Fruit fly (Drosophila melanogaster) whole organism, pupa: ENCODE data around the gene Ccp84Ae.
A peak's percentile ranks its signal among the peaks of the same experiment; 100 is the strongest.

Experiments
- CG12605 ChIP-seq: fragments of 200-800 bp; sonication (Bioruptor generic); IDR thresholded peaks from 2 replicates; pipeline ENCODE4 v1.3.6; 2022; ENCODE audit warnings: missing biosample characterization, missing genetic modification characterization
- CG13204 ChIP-seq: fragments of 200-800 bp; sonication (Bioruptor generic); optimal IDR thresholded peaks from 2 replicates; lab custom pipeline; 2018; ENCODE audit warnings: missing biosample characterization, mild to moderate bottlenecking, missing genetic modification characterization, moderate library complexity
- CG14655 ChIP-seq: fragments of 200-800 bp; sonication (Bioruptor generic); optimal IDR thresholded peaks from 3 replicates; lab custom pipeline; 2017; ENCODE audit warnings: mild to moderate bottlenecking, missing biosample characterization, missing genetic modification reagents, missing genetic modification characterization
- CG15710 ChIP-seq: fragments of 200-800 bp; sonication (Bioruptor generic); optimal IDR thresholded peaks from 2 replicates; lab custom pipeline; 2018; ENCODE audit warnings: missing biosample characterization, mild to moderate bottlenecking, missing genetic modification characterization, moderate library complexity
- CG17806 ChIP-seq: fragments of 200-800 bp; sonication (Bioruptor generic); optimal IDR thresholded peaks from 2 replicates; lab custom pipeline; 2018; ENCODE audit warnings: missing biosample characterization, mild to moderate bottlenecking, missing genetic modification characterization, moderate library complexity
- CG32121 ChIP-seq: fragments of 200-800 bp; sonication (Bioruptor generic); IDR thresholded peaks from 2 replicates; pipeline ENCODE4 v1.3.6; 2022; ENCODE audit warnings: missing biosample characterization, missing genetic modification characterization
- CG34367 ChIP-seq: fragments of 200-800 bp; sonication (Bioruptor generic); optimal IDR thresholded peaks from 2 replicates; lab custom pipeline; 2018; ENCODE audit warnings: missing biosample characterization, mild to moderate bottlenecking, missing genetic modification characterization
- CG4496 ChIP-seq: fragments of 200-800 bp; sonication (Bioruptor generic); IDR thresholded peaks from 3 replicates; pipeline ENCODE4 v1.3.6; 2022; ENCODE audit warnings: missing biosample characterization, missing genetic modification characterization
- CG8159 ChIP-seq: fragments of 200-800 bp; sonication (Bioruptor generic); optimal IDR thresholded peaks from 3 replicates; lab custom pipeline; 2018; ENCODE audit warnings: missing biosample characterization, mild to moderate bottlenecking, missing genetic modification characterization, moderate library complexity
- CG8301 ChIP-seq: fragments of 200-800 bp; sonication (Bioruptor generic); optimal IDR thresholded peaks from 2 replicates; lab custom pipeline; 2018; ENCODE audit warnings: missing biosample characterization, mild to moderate bottlenecking, missing genetic modification characterization
- CG9948 ChIP-seq: fragments of 200-800 bp; sonication (Bioruptor generic); optimal IDR thresholded peaks from 2 replicates; lab custom pipeline; 2018; ENCODE audit warnings: missing biosample characterization, mild to moderate bottlenecking, missing genetic modification characterization, moderate library complexity
- D1 ChIP-seq: fragments of 200-800 bp; sonication (Bioruptor generic); optimal IDR thresholded peaks from 2 replicates; lab custom pipeline; 2018; ENCODE audit warnings: missing biosample characterization, mild to moderate bottlenecking, missing genetic modification characterization, moderate library complexity
- EcR ChIP-seq: fragments of 200-800 bp; sonication (Bioruptor generic); optimal IDR thresholded peaks from 3 replicates; lab custom pipeline; 2019; ENCODE audit warnings: missing biosample characterization, missing genetic modification characterization, mild to moderate bottlenecking, moderate library complexity, missing genetic modification reagents
- Ets98B ChIP-seq: fragments of 200-800 bp; sonication (Bioruptor generic); IDR thresholded peaks from 2 replicates; pipeline ENCODE4 v1.3.6; 2022; ENCODE audit warnings: missing biosample characterization, missing genetic modification characterization
- Pif1A ChIP-seq: fragments of 200-800 bp; sonication (Bioruptor generic); optimal IDR thresholded peaks from 3 replicates; lab custom pipeline; 2016; ENCODE audit warnings: missing biosample characterization, missing genetic modification characterization
- Pif1B ChIP-seq: fragments of 200-800 bp; sonication (Bioruptor generic); optimal IDR thresholded peaks from 3 replicates; lab custom pipeline; 2016; ENCODE audit warnings: missing biosample characterization, missing genetic modification characterization
- Snoo ChIP-seq: fragments of 200-800 bp; sonication (Bioruptor generic); optimal IDR thresholded peaks from 3 replicates; lab custom pipeline; 2017; ENCODE audit warnings: missing biosample characterization, mild to moderate bottlenecking, missing genetic modification characterization, inconsistent platforms
- fd96Ca ChIP-seq: fragments of 200-800 bp; sonication (Bioruptor generic); IDR thresholded peaks from 3 replicates; pipeline ENCODE4 v1.3.6; 2022; ENCODE audit warnings: missing biosample characterization, missing genetic modification characterization
- gl ChIP-seq: fragments of 200-800 bp; sonication (Bioruptor generic); optimal IDR thresholded peaks from 2 replicates; lab custom pipeline; 2018; ENCODE audit warnings: missing biosample characterization, mild to moderate bottlenecking, missing genetic modification characterization
- rn ChIP-seq: fragments of 200-800 bp; sonication (Bioruptor generic); IDR thresholded peaks from 2 replicates; pipeline ENCODE4 v1.3.6; 2022; ENCODE audit warnings: missing biosample characterization, missing genetic modification characterization

The Ccp84Ae gene

DNA sequence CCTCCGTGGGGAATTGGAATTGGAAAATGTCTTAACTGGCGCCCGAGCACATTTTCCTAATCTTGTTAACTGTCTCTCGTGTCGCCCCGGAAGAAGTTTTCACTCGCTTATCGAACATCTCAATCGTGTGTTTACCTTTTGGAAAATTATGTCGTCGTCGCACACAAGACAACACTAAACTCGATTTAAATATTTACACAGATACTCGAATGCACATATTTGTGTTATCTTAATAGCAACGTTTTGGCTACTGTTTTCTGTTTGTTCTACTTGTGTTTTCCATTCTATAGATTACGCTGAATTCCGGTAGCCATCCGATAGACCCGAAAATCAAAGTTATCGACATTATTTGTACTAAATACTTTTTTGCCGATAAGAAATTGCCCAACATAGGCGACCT is 24.3 kb downstream of the Ccp84Ae start:
- TF ChIP-seq Pif1A (GFP tag; lab: Kevin White, UChicago) (no peak), CG13204 (no peak)

DNA sequence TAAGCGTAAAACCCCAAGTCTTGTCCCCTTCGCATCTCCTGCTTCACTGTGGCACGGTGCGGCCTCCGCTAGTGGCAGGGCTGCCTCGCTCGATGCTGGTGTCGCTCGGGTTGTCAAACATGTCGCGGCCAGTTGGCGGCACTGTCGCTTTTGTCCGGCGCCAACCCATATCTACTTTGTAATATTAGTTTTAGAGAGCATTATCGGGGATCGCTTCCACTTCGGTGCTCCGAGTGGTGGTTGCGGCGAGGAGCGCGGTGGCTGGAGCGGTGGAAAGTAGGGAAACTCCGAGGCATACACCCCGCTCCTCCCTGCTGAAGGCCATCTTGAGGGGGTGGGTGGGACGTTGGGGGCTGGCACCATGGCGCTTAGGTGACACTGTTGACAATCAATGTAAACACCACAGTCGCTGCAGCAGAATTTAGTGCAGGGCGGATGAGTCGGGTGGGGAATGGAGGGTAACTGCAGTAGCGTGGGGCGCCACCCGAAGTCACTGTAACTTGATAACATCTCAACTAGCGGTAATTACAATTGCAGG is 26.4 kb downstream of the Ccp84Ae start:
- TF ChIP-seq fd96Ca (GFP tag; lab: Robert Waterston, UW), result peak; percentile 50; the same call in 1 of the 3 replicates
- TF ChIP-seq CG8159, result no peak
- TF ChIP-seq CG12605 (GFP tag; lab: Robert Waterston, UW), result no peak

DNA sequence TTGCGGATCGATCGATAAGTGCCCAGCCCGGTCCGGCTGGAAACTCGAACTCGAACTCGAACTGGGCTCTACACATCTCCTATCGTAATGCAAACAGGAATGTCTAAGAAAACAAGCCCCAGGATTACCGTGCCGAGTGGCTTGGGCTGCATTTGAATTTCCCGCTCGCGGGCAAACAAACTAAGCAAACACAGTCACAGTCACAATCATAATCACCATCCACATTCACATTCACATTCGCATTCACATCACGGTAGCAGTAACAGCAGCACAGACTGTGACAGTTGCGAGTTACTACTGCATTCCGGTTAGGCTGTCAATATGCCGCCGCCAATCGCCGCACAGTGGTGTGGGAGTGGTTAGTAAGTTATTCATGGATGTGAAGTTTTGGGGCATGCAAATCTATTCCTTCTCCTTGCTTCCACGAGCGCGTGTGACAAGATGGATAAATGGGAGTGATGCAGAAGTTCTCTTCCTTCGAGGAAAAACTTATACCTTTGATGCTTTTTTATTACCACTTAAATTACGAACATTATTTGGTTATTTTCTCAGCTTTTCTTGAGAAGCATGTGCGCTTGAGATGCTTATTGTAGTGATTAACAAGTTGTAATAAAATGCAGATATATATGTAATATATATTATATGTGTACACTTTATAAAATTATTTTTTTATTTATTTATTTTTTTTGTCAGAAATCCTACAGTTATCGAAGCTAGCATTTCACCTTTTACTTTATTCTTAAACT is 27.0 kb downstream of the Ccp84Ae start:
- peak; percentile 51; the same call in 2 of the 3 replicates for TF ChIP-seq fd96Ca (GFP tag; lab: Robert Waterston, UW)
- peak; percentile 50 for TF ChIP-seq CG14655 (GFP tag; lab: Kevin White, UChicago)
- no peak for TF ChIP-seq gl (tag; lab: Kevin White, UChicago)
- peak; percentile 19 for TF ChIP-seq CG8159
- TF ChIP-seq CG17806 (tag; lab: Kevin White, UChicago), result no peak
- peak; percentile 76 for TF ChIP-seq CG4496 (GFP tag; lab: Robert Waterston, UW)
- no peak for TF ChIP-seq CG34367 (tag; lab: Kevin White, UChicago)
- peak; percentile 11 for TF ChIP-seq CG9948 (tag; lab: Kevin White, UChicago)
- TF ChIP-seq, all 21 proteins: peak for 5

DNA sequence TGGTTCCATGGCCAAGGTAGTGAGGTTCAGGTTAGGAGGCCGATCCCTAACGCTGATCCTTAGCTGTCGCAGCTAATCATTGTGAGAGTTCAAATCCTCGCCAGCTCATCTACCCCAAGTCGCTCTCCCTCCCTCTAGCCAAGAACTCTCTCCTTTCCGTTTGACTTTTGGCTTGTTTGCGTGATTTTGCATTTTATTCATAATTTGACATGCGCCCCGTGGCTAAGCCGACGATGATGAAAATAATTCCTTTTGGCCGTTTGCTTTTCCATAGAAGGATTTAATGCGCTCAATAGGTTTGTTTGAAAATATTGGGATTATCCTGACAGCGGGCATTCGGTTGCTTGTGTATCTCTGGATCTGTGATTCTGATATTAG is 28.3 kb downstream of the Ccp84Ae start:
- TF ChIP-seq CG13204 (no peak), Pif1B (GFP tag; lab: Kevin White, UChicago) (no peak), CG17806 (tag; lab: Kevin White, UChicago) (no peak), CG34367 (tag; lab: Kevin White, UChicago) (no peak), CG4496 (GFP tag; lab: Robert Waterston, UW) (no peak), CG9948 (tag; lab: Kevin White, UChicago) (no peak), CG8159 (no peak), CG32121 (no peak), Ets98B (GFP tag; lab: Robert Waterston, UW) (no peak), CG8301 (tag; lab: Kevin White, UChicago) (no peak), Snoo (tag; lab: Kevin White, UChicago) (no peak)

DNA sequence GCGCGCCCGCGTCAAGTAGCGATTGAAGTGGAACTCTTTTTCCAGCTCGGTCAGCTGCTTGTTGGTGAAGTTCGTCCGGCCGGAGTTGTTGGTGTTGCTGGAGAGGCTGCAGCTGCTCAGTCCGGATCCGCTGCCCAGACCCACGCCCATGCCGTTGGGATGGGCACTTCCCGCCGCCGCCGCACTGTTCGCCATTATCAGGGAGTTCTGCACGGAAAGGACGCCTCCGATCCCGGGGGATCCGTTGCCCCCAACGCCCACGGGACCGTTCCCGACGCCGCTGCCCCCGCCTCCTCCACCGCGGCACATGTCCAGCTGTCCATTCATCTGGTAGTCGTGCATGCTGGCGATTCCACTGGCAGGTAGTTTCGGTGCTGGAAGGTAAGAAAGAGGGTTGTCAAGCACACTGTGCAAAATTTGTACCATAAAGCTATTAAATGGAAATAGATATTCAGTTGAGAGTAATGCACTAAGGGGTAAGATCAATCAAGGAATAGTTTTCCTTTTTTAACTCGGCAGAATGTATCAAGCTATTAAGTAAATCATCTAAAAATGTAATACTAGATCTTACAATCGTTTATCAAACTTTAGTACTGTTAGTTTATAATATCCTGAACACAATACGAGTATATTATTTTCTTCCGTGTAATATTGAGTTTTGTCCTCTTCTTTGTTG is 28.8 kb downstream of the Ccp84Ae start:
- TF ChIP-seq CG4496 (GFP tag; lab: Robert Waterston, UW), result no peak
- TF ChIP-seq CG8159, result no peak
- no peak for TF ChIP-seq CG12605 (GFP tag; lab: Robert Waterston, UW)
- no peak for TF ChIP-seq rn (GFP tag; lab: Robert Waterston, UW)
- no peak for TF ChIP-seq gl (tag; lab: Kevin White, UChicago)
- no peak for TF ChIP-seq D1
- no peak for TF ChIP-seq Snoo (tag; lab: Kevin White, UChicago)
- TF ChIP-seq CG32121, result no peak
- no peak for TF ChIP-seq EcR
- no peak for TF ChIP-seq CG15710 (tag; lab: Kevin White, UChicago)

DNA sequence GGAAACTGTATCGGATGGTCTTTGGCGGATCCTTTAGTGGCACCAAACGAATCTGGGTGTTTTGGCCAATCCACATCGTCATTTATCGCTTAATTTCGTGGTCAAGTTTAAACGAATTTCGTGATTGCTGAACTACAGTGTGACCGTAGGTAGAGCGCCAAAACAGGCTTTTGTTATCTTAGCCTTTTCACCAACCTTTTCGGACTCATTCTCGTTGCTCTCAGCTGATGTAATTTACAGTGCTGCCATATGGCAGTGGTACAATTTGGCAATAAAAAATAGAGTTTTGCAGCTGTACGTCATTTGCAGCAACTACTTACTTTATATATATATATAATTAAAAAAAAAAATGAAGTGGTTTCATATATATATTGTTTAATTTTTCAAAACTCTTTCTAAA is 31.6 kb downstream of the Ccp84Ae start, which contains the start of gene agt:
Gene agt, minus strand, starts transcription at position 160 of the 400 bp plus-strand sequence.
- TF ChIP-seq CG4496 (GFP tag; lab: Robert Waterston, UW) (0 out of 3 replicates have a peak, but pooled peaks have one; percentile 20), Pif1B (GFP tag; lab: Kevin White, UChicago) (no peak)
- TF ChIP-seq, all 21 proteins: peak for 1

DNA sequence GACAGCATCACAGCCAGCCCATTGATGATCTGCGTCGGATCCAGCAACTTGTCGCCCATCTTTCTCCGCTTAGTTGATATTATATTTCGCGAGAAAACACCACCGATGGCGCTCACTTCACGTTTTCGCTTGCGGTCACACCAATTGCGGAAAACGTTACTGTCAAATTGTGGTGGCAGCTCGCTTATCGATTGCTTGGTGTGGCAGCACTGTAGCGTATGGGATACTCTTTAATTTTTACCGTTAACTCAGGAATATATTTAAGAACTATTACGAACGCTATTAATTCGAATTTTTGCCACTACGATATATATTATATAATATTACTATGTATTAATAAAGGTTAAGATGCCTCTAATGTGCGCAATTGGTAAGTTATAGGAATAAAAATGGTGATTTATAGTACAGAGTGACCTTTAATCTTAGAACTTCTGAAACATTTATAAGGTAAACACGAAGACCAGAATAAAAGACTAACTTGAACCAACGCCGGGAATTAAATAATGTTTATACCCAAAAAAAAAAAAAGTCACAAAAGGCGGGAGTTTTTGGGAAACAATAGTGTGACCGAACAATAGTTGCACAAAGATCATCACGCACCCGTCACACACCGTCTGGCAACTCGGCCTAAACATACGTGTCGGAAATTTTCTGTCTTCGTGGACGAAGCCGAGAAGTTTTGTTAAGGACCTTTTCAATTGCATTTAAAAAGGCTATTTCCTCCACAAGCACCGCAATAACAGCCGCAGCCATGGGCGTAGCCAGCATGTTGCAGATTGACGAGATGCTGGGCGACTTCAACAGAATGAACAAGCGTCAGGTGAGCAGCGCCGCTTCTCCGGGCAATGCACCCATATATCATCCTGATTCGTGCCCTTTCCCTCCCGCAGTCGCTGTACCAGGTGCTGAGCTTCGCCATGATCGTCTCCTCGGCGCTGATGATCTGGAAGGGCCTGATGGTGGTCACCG is 34.0 kb downstream of the Ccp84Ae start, which contains the start of the genes CG1307 and twr:
Gene CG1307, minus strand, starts transcription at position 165 of the 969 bp plus-strand sequence.
Gene twr, plus strand, starts transcription at position 605 of the 969 bp plus-strand sequence.
- TF ChIP-seq EcR (peak; percentile 84), Pif1B (GFP tag; lab: Kevin White, UChicago) (no peak), CG8159 (no peak), CG9948 (tag; lab: Kevin White, UChicago) (peak; percentile 4), Pif1A (GFP tag; lab: Kevin White, UChicago) (no peak), CG4496 (GFP tag; lab: Robert Waterston, UW) (0 out of 3 replicates have a peak, but pooled peaks have one; percentile 25), CG12605 (GFP tag; lab: Robert Waterston, UW) (peak; percentile 50; the same call in 1 of the 2 replicates)
